Worm (Caenorhabditis elegans) whole organism, L3 larva: ENCODE measurements around the gene wdr-62.
"Not testable (repeated sequence)": the region's sequence is repeated elsewhere in the genome, so short reads cannot be mapped to it uniquely, and the experiment has no call there.

Source experiments
- R02D3.7 ChIP-seq: fragments of 150-350 bp; optimal IDR thresholded peaks from 2 replicates; lab custom pipeline; 2014; ENCODE audit warnings: missing biosample characterization, missing genetic modification characterization
- nhr-237 ChIP-seq: fragments of 150-350 bp; optimal IDR thresholded peaks from 2 replicates; lab custom pipeline; 2014; ENCODE audit warnings: missing biosample characterization, missing genetic modification characterization
- snpc-4 ChIP-seq: fragments of 150-350 bp; optimal IDR thresholded peaks from 2 replicates; lab custom pipeline; 2014; ENCODE audit warnings: missing biosample characterization, missing genetic modification characterization

DNA sequence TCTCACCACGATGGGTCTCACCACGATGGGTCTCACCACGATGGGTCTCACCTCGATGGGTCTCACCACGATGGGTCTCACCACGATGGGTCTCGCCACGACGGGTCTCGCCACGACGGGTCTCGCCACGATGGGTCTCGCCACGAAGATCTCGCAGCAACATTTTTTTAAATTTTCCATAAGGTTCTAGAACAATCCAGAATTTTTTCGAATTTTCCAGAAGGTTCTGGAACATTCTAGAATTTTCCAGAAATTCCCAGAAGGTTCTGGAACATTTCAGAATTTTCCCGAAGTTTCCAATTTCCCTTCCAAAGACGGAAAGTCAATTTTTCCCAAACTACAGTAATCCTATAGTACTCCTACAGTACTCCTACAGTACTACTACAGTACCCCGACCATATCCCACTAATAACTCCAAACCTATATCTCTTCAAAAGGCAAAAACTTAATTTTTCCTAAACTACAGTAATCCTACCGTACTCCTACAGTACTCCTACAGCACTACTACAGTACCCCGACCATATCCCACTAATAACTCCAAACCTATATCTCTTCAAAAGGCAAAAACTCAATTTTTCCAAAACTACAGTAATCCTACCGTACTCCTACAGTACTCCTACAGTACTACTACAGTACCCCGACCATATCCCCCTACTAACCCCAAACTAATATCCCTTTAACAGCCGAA is 4.4 kb upstream of the wdr-62 start, which contains the start of gene Y54B9A.1:
- not testable (repeated sequence) for TF ChIP-seq R02D3.7, snpc-4, nhr-237 (tag; lab: Kevin White, UChicago)
